Worm (Caenorhabditis elegans) whole organism, L3 larva: ENCODE results near the gene ttr-47.

Experiments used
- ama-1 ChIP-seq: fragments of 150-350 bp; optimal IDR thresholded peaks from 2 replicates; lab custom pipeline; 2018
- elt-2 ChIP-seq: sonication (generic microtip); optimal IDR thresholded peaks from 2 replicates; lab custom pipeline; 2016; ENCODE audit warnings: missing genetic modification reagents, mild to moderate bottlenecking, missing genetic modification characterization, missing compliant biosample characterization
- fkh-10 ChIP-seq: sonication (generic microtip); optimal IDR thresholded peaks from 2 replicates; lab custom pipeline; 2017; ENCODE audit warnings: missing biosample characterization, missing genetic modification reagents, missing genetic modification characterization
- nhr-11 ChIP-seq: fragments of 150-350 bp; optimal IDR thresholded peaks from 2 replicates; lab custom pipeline; 2014; ENCODE audit warnings: missing biosample characterization, missing genetic modification characterization
- nhr-76 ChIP-seq: fragments of 150-350 bp; sonication (generic microtip); optimal IDR thresholded peaks from 5 replicates; lab custom pipeline; 2014; ENCODE audit warnings: missing biosample characterization, missing genetic modification characterization
- pqm-1 ChIP-seq: fragments of 150-350 bp; optimal IDR thresholded peaks from 2 replicates; lab custom pipeline; 2017; ENCODE audit warnings: missing biosample characterization, missing genetic modification characterization, inconsistent platforms
- ztf-4 ChIP-seq: fragments of 150-350 bp; optimal IDR thresholded peaks from 2 replicates; lab custom pipeline; 2014; ENCODE audit warnings: missing biosample characterization, missing genetic modification characterization

ce11 chrV:8898756-8899155 lies 24.1 kb upstream of the ttr-47 start, which contains the start of gene frpr-13:
- TF ChIP-seq nhr-11 (tag; lab: Kevin White, UChicago) (no peak), ztf-4 (tag; lab: Kevin White, UChicago) (no peak), ama-1 (no peak), nhr-76 (tag; lab: Kevin White, UChicago) (no peak), elt-2 (tag; lab: Kevin White, UChicago) (no peak), fkh-10 (no peak), pqm-1 (no peak)
